Fruit fly (Drosophila melanogaster): ENCODE results near the gene PGRP-LD.

The PGRP-LD gene

DNA sequence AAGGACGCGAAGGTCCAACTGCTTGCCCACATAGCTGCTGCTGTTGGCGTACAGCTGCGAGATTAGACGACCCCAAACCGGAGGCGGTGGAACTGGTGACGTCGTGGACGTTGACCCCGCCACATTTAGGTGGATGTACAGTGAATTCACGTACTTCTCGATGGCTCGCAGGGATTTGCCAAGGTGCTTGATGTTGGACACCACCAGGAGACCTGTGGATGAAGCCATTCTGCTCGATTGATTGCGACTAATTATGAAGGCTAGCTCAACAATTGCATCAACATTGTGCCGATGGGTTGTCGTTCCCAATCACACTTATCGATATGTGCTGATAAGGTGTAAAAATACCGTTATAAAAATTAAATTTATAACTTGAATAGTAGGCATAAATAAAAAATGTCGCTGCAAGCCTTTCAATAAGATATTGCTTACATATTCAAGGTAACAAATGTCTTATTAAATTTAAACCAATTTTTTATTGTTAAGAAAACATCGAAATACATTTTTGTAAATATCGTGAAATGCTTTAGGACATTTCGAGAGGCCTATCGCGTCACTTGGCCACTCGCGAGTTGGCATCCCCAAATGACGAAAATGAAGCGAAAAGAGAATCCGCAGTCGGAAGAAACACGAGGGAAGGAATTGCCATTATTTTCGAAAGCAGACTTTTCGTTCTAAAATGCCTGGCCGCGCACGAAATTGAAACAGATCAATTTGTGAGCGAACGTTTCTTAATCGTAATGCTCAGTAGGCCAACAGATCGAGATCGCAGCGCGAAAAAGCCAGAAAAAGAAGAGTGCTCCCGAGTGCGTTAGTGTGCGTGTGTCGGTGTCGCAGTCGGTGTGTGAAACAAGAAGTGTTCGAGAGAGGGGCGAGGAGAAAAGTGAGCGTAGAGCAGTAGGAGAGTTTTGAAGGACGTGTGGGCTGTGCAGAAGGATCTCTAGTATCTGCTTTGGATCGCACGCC is 11.0 kb upstream of the PGRP-LD start, which contains the start of the genes Ppat-Dpck and scny (continued):
- TF ChIP-seq CG17912 (GFP tag; optimal IDR thresholded peaks at IDR 0.05) = no peak
- TF ChIP-seq tll (GFP tag; optimal IDR thresholded peaks at IDR 0.05) = peak in 1 of 2 experiments; percentile 22
- TF ChIP-seq zen2 (GFP tag; IDR thresholded peaks at IDR 0.05; ENCODE audit: partially characterized antibody) = peak; percentile 80; the same call in 2 of the 3 replicates
- TF ChIP-seq Hr3 (GFP tag; optimal IDR thresholded peaks at IDR 0.05) = no peak
- no peak for TF ChIP-seq h (optimal IDR thresholded peaks at IDR 0.05)
- TF ChIP-seq Atf3 (GFP tag; optimal IDR thresholded peaks at IDR 0.05) = no peak
- peak; percentile 86 for TF ChIP-seq hb (GFP tag; IDR thresholded peaks at IDR 0.05; ENCODE audit: partially characterized antibody)
- no peak for TF ChIP-seq CG1603 (tag; optimal IDR thresholded peaks at IDR 0.05)
- no peak for TF ChIP-seq vvl (GFP tag; IDR thresholded peaks at IDR 0.05)
- TF ChIP-seq emc (GFP tag; optimal IDR thresholded peaks at IDR 0.05) = no peak
- TF ChIP-seq chinmo (GFP tag; IDR thresholded peaks at IDR 0.05; ENCODE audit: partially characterized antibody) = peak; percentile 77; the same call in 2 of the 4 replicates
- no peak for TF ChIP-seq CG17802 (tag; optimal IDR thresholded peaks at IDR 0.05)
- no peak for TF ChIP-seq CG18011 (GFP tag; optimal IDR thresholded peaks at IDR 0.05)
- TF ChIP-seq croc (GFP tag; conservative IDR thresholded peaks at IDR 0.05) = no peak
- no peak for TF ChIP-seq al (GFP tag; IDR thresholded peaks at IDR 0.05)
- TF ChIP-seq CG6254 (GFP tag; optimal IDR thresholded peaks at IDR 0.05) = no peak
- no peak for TF ChIP-seq CG31388 (GFP tag; optimal IDR thresholded peaks at IDR 0.05)
- TF ChIP-seq Hsf (GFP tag; optimal IDR thresholded peaks at IDR 0.05) = peak; percentile 33
- no peak for TF ChIP-seq CG9437 (GFP tag; optimal IDR thresholded peaks at IDR 0.05)
- no peak for TF ChIP-seq Six4 (GFP tag; optimal IDR thresholded peaks at IDR 0.05)
- TF ChIP-seq HLH3B (GFP tag; IDR thresholded peaks at IDR 0.05) = no peak
- TF ChIP-seq grn (GFP tag; optimal IDR thresholded peaks at IDR 0.05) = peak; percentile 54
- peak; percentile 21 for TF ChIP-seq pho (GFP tag; optimal IDR thresholded peaks at IDR 0.05)
- no peak for TF ChIP-seq Hmx (GFP tag; optimal IDR thresholded peaks at IDR 0.05)
- TF ChIP-seq crol (GFP tag; IDR thresholded peaks at IDR 0.05) = peak; percentile 92
- TF ChIP-seq HHEX (GFP tag; optimal IDR thresholded peaks at IDR 0.05) = no peak
- no peak for TF ChIP-seq Tbp (GFP tag; optimal IDR thresholded peaks at IDR 0.05)
- TF ChIP-seq sens-2 (GFP tag; IDR thresholded peaks at IDR 0.05) = no peak
- TF ChIP-seq Hmr (GFP tag; optimal IDR thresholded peaks at IDR 0.05) = no peak
- no peak for TF ChIP-seq ind (GFP tag; optimal IDR thresholded peaks at IDR 0.05)
- TF ChIP-seq CG10366 (GFP tag; IDR thresholded peaks at IDR 0.05) = no peak
- TF ChIP-seq CG13894 (tag; optimal IDR thresholded peaks at IDR 0.05) = no peak
- TF ChIP-seq Max (GFP tag; optimal IDR thresholded peaks at IDR 0.05) = peak; percentile 57
- TF ChIP-seq bcd (GFP tag; optimal IDR thresholded peaks at IDR 0.05) = no peak
- TF ChIP-seq Optix (GFP tag; IDR thresholded peaks at IDR 0.05) = no peak
- TF ChIP-seq D (optimal IDR thresholded peaks at IDR 0.05) = no peak
- no peak for TF ChIP-seq D (GFP tag; optimal IDR thresholded peaks at IDR 0.05)
- TF ChIP-seq CG12236 (GFP tag; optimal IDR thresholded peaks at IDR 0.05) = no peak
- TF ChIP-seq CG4360 (GFP tag; IDR thresholded peaks at IDR 0.05) = no peak
- peak; percentile 48 for TF ChIP-seq CG15601 (tag; optimal IDR thresholded peaks at IDR 0.05)
- TF ChIP-seq CG10274 (GFP tag; optimal IDR thresholded peaks at IDR 0.05) = no peak
- peak; percentile 44 for TF ChIP-seq HmgZ (tag; optimal IDR thresholded peaks at IDR 0.05)
- TF ChIP-seq stwl (tag; optimal IDR thresholded peaks at IDR 0.05) = peak; percentile 58
- TF ChIP-seq CG10543 (GFP tag; optimal IDR thresholded peaks at IDR 0.05) = peak; percentile 65
- no peak for TF ChIP-seq CG2202 (tag; optimal IDR thresholded peaks at IDR 0.05)
- peak; percentile 23 for TF ChIP-seq jumu (GFP tag; optimal IDR thresholded peaks at IDR 0.05)
- no peak for TF ChIP-seq Blimp-1 (GFP tag; optimal IDR thresholded peaks at IDR 0.05)
- TF ChIP-seq zfh2 (GFP tag; optimal IDR thresholded peaks at IDR 0.05) = peak; percentile 8
- no peak for TF ChIP-seq C15 (GFP tag; IDR thresholded peaks at IDR 0.05)
